Fruit fly (Drosophila melanogaster): ENCODE results near the gene Cpr76Bc.

dm6 chr3L:19563014-19563413 lies 42.3 kb downstream of the Cpr76Bc start:
- TF ChIP-seq Dll (optimal IDR thresholded peaks at IDR 0.05): no peak
- TF ChIP-seq pan (optimal IDR thresholded peaks at IDR 0.05): no peak
- TF ChIP-seq EcR (GFP tag; optimal IDR thresholded peaks at IDR 0.05): no peak
- TF ChIP-seq usp (GFP tag; optimal IDR thresholded peaks at IDR 0.05): no peak

Data from whole organism.